Fruit fly (Drosophila melanogaster) whole organism, embryonic: ENCODE results near the gene kdn.

Experiments
- BtbVII ChIP-seq: fragments of 200-800 bp; sonication (Bioruptor generic); optimal IDR thresholded peaks from 3 replicates; lab custom pipeline; 2017; ENCODE audit warnings: missing biosample characterization, mild to moderate bottlenecking, missing genetic modification characterization
- CG10321 ChIP-seq: fragments of 200-800 bp; sonication (Bioruptor generic); IDR thresholded peaks from 2 replicates; pipeline ENCODE4 v1.3.6; 2022; ENCODE audit warnings: missing biosample characterization, missing genetic modification characterization
- CG11247 ChIP-seq: fragments of 200-800 bp; sonication (Bioruptor generic); IDR thresholded peaks from 2 replicates; pipeline ENCODE4 v1.3.6; 2022; ENCODE audit warnings: missing biosample characterization, missing genetic modification characterization
- CG11696 ChIP-seq: fragments of 200-800 bp; sonication (Bioruptor generic); IDR thresholded peaks from 2 replicates; pipeline ENCODE4 v1.3.6; 2022; ENCODE audit warnings: missing biosample characterization, missing genetic modification characterization
- CG13775 ChIP-seq: fragments of 200-800 bp; sonication (Bioruptor generic); optimal IDR thresholded peaks from 3 replicates; lab custom pipeline; 2017; ENCODE audit warnings: missing biosample characterization, mild to moderate bottlenecking, missing genetic modification characterization
- CG1647 ChIP-seq: fragments of 200-800 bp; sonication (Bioruptor generic); optimal IDR thresholded peaks from 3 replicates; lab custom pipeline; 2016; ENCODE audit warnings: missing biosample characterization, missing genetic modification characterization
- CG17361 ChIP-seq: fragments of 200-800 bp; sonication (Bioruptor generic); IDR thresholded peaks from 3 replicates; pipeline ENCODE4 v1.3.6; 2022; ENCODE audit warnings: missing biosample characterization, missing genetic modification characterization
- CG17829 ChIP-seq: fragments of 200-800 bp; optimal IDR thresholded peaks from 2 replicates; lab custom pipeline; 2019; ENCODE audit warnings: missing biosample characterization, mild to moderate bottlenecking, missing genetic modification characterization, moderate library complexity
- CG30431 ChIP-seq: fragments of 200-800 bp; sonication (Bioruptor generic); optimal IDR thresholded peaks from 2 replicates; lab custom pipeline; 2017; ENCODE audit warnings: missing biosample characterization, missing genetic modification characterization
- CG3281 ChIP-seq: fragments of 200-800 bp; sonication (Bioruptor generic); optimal IDR thresholded peaks from 3 replicates; lab custom pipeline; 2017; ENCODE audit warnings: missing biosample characterization, mild to moderate bottlenecking, missing genetic modification characterization
- CG3838 ChIP-seq: fragments of 200-800 bp; sonication (Bioruptor generic); optimal IDR thresholded peaks from 3 replicates; lab custom pipeline; 2016; ENCODE audit warnings: missing biosample characterization, missing genetic modification characterization
- CG3995 ChIP-seq: fragments of 200-800 bp; sonication (Bioruptor generic); optimal IDR thresholded peaks from 3 replicates; lab custom pipeline; 2016; ENCODE audit warnings: missing biosample characterization, missing genetic modification characterization
- CG4404 ChIP-seq: fragments of 200-800 bp; sonication (Bioruptor generic); IDR thresholded peaks from 2 replicates; pipeline ENCODE4 v1.3.6; 2022; ENCODE audit warnings: missing biosample characterization, missing genetic modification characterization
- CG6272 ChIP-seq: fragments of 200-800 bp; sonication (Bioruptor generic); IDR thresholded peaks from 2 replicates; pipeline ENCODE4 v1.3.6; 2022; ENCODE audit warnings: missing biosample characterization, missing genetic modification characterization
- CG6683 ChIP-seq: fragments of 200-800 bp; sonication (Bioruptor generic); optimal IDR thresholded peaks from 2 replicates; lab custom pipeline; 2017; ENCODE audit warnings: missing biosample characterization, mild to moderate bottlenecking, missing genetic modification characterization, missing genetic modification reagents
- CG6854 ChIP-seq: fragments of 200-800 bp; sonication (Bioruptor generic); optimal IDR thresholded peaks from 3 replicates; lab custom pipeline; 2017; ENCODE audit warnings: missing biosample characterization, mild to moderate bottlenecking, missing genetic modification characterization
- CG7556 ChIP-seq: fragments of 200-800 bp; sonication (Bioruptor generic); optimal IDR thresholded peaks from 2 replicates; lab custom pipeline; 2017; ENCODE audit warnings: missing biosample characterization, mild to moderate bottlenecking, missing genetic modification characterization
- CG8924 ChIP-seq: fragments of 200-800 bp; optimal IDR thresholded peaks from 3 replicates; lab custom pipeline; 2019; ENCODE audit warnings: missing biosample characterization, mild to moderate bottlenecking, missing genetic modification characterization, moderate library complexity
- CG9215 ChIP-seq: fragments of 200-800 bp; sonication (Bioruptor generic); IDR thresholded peaks from 2 replicates; pipeline ENCODE4 v1.3.6; 2022; ENCODE audit warnings: missing biosample characterization, missing genetic modification characterization
- CG9817 ChIP-seq: fragments of 200-800 bp; sonication (Bioruptor generic); optimal IDR thresholded peaks from 2 replicates; lab custom pipeline; 2018; ENCODE audit warnings: missing biosample characterization, mild to moderate bottlenecking, missing genetic modification characterization, moderate library complexity
- CrebB ChIP-seq: fragments of 200-800 bp; sonication (Bioruptor generic); optimal IDR thresholded peaks from 3 replicates; lab custom pipeline; 2018; ENCODE audit warnings: missing biosample characterization, mild to moderate bottlenecking, missing genetic modification characterization
- D19B ChIP-seq: fragments of 200-800 bp; sonication (Bioruptor generic); optimal IDR thresholded peaks from 2 replicates; lab custom pipeline; 2017; ENCODE audit warnings: missing biosample characterization, mild to moderate bottlenecking, missing genetic modification characterization
- Dref ChIP-seq: fragments of 200-800 bp; sonication (Bioruptor generic); IDR thresholded peaks from 2 replicates; pipeline ENCODE4 v1.3.6; 2022; ENCODE audit warnings: missing biosample characterization, missing genetic modification characterization
- E2f2 ChIP-seq: fragments of 200-800 bp; sonication (Bioruptor generic); IDR thresholded peaks from 2 replicates; pipeline ENCODE4 v1.3.6; 2022; ENCODE audit warnings: missing biosample characterization, missing genetic modification characterization
- Hmx ChIP-seq: fragments of 200-800 bp; sonication (Bioruptor generic); optimal IDR thresholded peaks from 2 replicates; lab custom pipeline; 2016; ENCODE audit warnings: missing biosample characterization, missing genetic modification characterization
- Lhr ChIP-seq: fragments of 200-800 bp; sonication (Bioruptor generic); optimal IDR thresholded peaks from 3 replicates; lab custom pipeline; 2017; ENCODE audit warnings: mild to moderate bottlenecking, missing biosample characterization, missing genetic modification reagents, missing genetic modification characterization
- Lpt ChIP-seq: fragments of >200 bp; optimal IDR thresholded peaks from 2 replicates; lab custom pipeline; 2018; ENCODE audit warnings: missing biosample characterization, missing genetic modification characterization
- Sox102F ChIP-seq: fragments of 200-800 bp; sonication (Bioruptor generic); optimal IDR thresholded peaks from 2 replicates; lab custom pipeline; 2018; ENCODE audit warnings: missing biosample characterization, mild to moderate bottlenecking, missing genetic modification characterization, moderate library complexity
- Stat92E ChIP-seq, 3 experiments: fragments of >200 bp in 2 of 3; fragments of 200-800 bp in 1 of 3; sonication (Bioruptor generic) in 1 of 3; optimal IDR thresholded peaks; 2 replicates each; lab custom pipeline; 2017 to 2019; ENCODE audit warnings: missing biosample characterization in 3 of 3, missing genetic modification characterization in 3 of 3, mild to moderate bottlenecking in 1 of 3, moderate library complexity in 1 of 3
- al ChIP-seq: fragments of 200-800 bp; sonication (Bioruptor generic); IDR thresholded peaks from 2 replicates; pipeline ENCODE4 v1.3.6; 2022; ENCODE audit warnings: missing biosample characterization, missing genetic modification characterization
- ara ChIP-seq: fragments of 200-800 bp; sonication (Bioruptor generic); IDR thresholded peaks from 2 replicates; pipeline ENCODE4 v1.3.6; 2022; ENCODE audit warnings: missing biosample characterization, missing genetic modification characterization
- az2 ChIP-seq: fragments of 200-800 bp; sonication (Bioruptor generic); optimal IDR thresholded peaks from 3 replicates; lab custom pipeline; 2016; ENCODE audit warnings: missing biosample characterization, missing genetic modification characterization
- bowl ChIP-seq: fragments of 200-800 bp; sonication (Bioruptor generic); IDR thresholded peaks from 2 replicates; pipeline ENCODE4 v1.3.6; 2022; ENCODE audit warnings: missing biosample characterization, missing genetic modification characterization
- br ChIP-seq: fragments of >200 bp; optimal IDR thresholded peaks from 2 replicates; lab custom pipeline; 2017
- cas ChIP-seq: fragments of 200-800 bp; sonication (Bioruptor generic); IDR thresholded peaks from 2 replicates; pipeline ENCODE4 v1.3.6; 2022; ENCODE audit warnings: missing biosample characterization, missing genetic modification characterization
- chif ChIP-seq, 2 experiments: fragments of 200-800 bp; sonication (Bioruptor generic); optimal IDR thresholded peaks; 3 replicates each; lab custom pipeline; 2016; ENCODE audit warnings: missing biosample characterization in 2 of 2, missing genetic modification characterization in 2 of 2
- dan ChIP-seq: fragments of 200-800 bp; sonication (Bioruptor generic); IDR thresholded peaks from 2 replicates; pipeline ENCODE4 v1.3.6; 2022; ENCODE audit warnings: missing biosample characterization, missing genetic modification characterization
- dpn ChIP-seq, 2 experiments: fragments of 200-800 bp; sonication (Bioruptor generic); optimal IDR thresholded peaks; 3 replicates each; lab custom pipeline; 2016; ENCODE audit warnings: missing biosample characterization in 2 of 2, missing genetic modification characterization in 2 of 2
- hbn ChIP-seq: fragments of 200-800 bp; sonication (Bioruptor generic); IDR thresholded peaks from 2 replicates; pipeline ENCODE4 v1.3.6; 2022; ENCODE audit warnings: missing biosample characterization, missing genetic modification characterization; ENCODE audit not compliant: partially characterized antibody
- klu ChIP-seq: fragments of 200-800 bp; sonication (Bioruptor generic); IDR thresholded peaks from 2 replicates; pipeline ENCODE4 v1.3.6; 2022; ENCODE audit warnings: missing biosample characterization, missing genetic modification characterization
- nerfin-2 ChIP-seq: fragments of 200-800 bp; sonication (Bioruptor generic); IDR thresholded peaks from 2 replicates; pipeline ENCODE4 v1.3.6; 2022; ENCODE audit warnings: missing biosample characterization, missing genetic modification characterization; ENCODE audit not compliant: partially characterized antibody
- org-1 ChIP-seq: fragments of 200-800 bp; sonication (Bioruptor generic); optimal IDR thresholded peaks from 2 replicates; lab custom pipeline; 2017; ENCODE audit warnings: missing biosample characterization, missing genetic modification characterization
- otp ChIP-seq: fragments of 200-800 bp; sonication (Bioruptor generic); IDR thresholded peaks from 3 replicates; pipeline ENCODE4, ENCODE4 v1.3.6; 2022; ENCODE audit warnings: missing biosample characterization, missing genetic modification characterization
- pfk ChIP-seq: fragments of 200-800 bp; sonication (Bioruptor generic); optimal IDR thresholded peaks from 2 replicates; lab custom pipeline; 2018; ENCODE audit warnings: missing biosample characterization, mild to moderate bottlenecking, missing genetic modification characterization, moderate library complexity
- salm ChIP-seq: fragments of 200-800 bp; sonication (Bioruptor generic); optimal IDR thresholded peaks from 2 replicates; lab custom pipeline; 2018; ENCODE audit warnings: missing biosample characterization, mild to moderate bottlenecking, missing genetic modification characterization
- scrt ChIP-seq: fragments of 200-800 bp; sonication (Bioruptor generic); optimal IDR thresholded peaks from 2 replicates; lab custom pipeline; 2018; ENCODE audit warnings: missing biosample characterization, mild to moderate bottlenecking, missing genetic modification characterization, moderate library complexity
- sima ChIP-seq: fragments of 200-800 bp; sonication (Bioruptor generic); optimal IDR thresholded peaks from 2 replicates; lab custom pipeline; 2016; ENCODE audit warnings: missing biosample characterization, missing genetic modification characterization
- stc ChIP-seq: fragments of 200-800 bp; sonication (Bioruptor generic); IDR thresholded peaks from 2 replicates; pipeline ENCODE4 v1.3.6; 2022; ENCODE audit warnings: missing biosample characterization, missing genetic modification characterization
- tgo ChIP-seq: fragments of 200-800 bp; sonication (Bioruptor generic); IDR thresholded peaks from 3 replicates; pipeline ENCODE4 v1.3.6; 2022; ENCODE audit warnings: missing biosample characterization, missing genetic modification characterization
- trem ChIP-seq: fragments of 200-800 bp; optimal IDR thresholded peaks from 3 replicates; lab custom pipeline; 2019; ENCODE audit warnings: missing biosample characterization, mild to moderate bottlenecking, missing genetic modification characterization, moderate library complexity
- z ChIP-seq: fragments of 200-800 bp; sonication (Bioruptor generic); IDR thresholded peaks from 3 replicates; pipeline ENCODE4 v1.3.6; 2022; ENCODE audit warnings: missing biosample characterization, missing genetic modification characterization
- zfh1 ChIP-seq: fragments of 200-800 bp; sonication (Bioruptor generic); IDR thresholded peaks from 3 replicates; pipeline ENCODE4 v1.3.6; 2022; ENCODE audit warnings: missing biosample characterization, missing genetic modification characterization

kdn gene

DNA sequence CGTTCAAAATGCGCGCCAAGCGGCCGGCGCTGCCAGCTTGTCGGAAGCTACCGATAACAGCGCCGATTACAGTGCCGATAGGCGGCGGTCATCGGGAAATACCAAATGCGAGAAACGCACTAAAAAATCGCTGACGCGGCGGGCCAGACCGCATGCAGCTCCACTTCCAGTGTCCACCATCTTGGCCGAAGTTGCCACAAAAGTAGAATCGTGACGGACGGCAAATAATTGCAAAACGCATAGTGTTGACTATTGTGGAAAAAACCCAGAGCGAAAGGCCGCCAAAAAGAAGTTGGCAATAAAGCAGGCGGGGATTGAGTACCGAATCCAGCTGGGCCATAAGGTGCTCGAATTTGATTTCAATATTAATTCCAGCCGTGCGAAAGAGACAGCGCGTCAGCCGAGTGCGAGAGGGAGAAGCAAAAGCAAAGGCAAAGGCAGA is 3.5 kb upstream of the kdn start, which contains the start of gene CG3847 (continued):
- TF ChIP-seq CG8924 (tag; lab: Kevin White, UChicago) (peak; percentile 36), CG3995 (GFP tag; lab: Kevin White, UChicago) (peak; percentile 24), CG11696 (GFP tag; lab: Robert Waterston, UW) (no peak), Dref (GFP tag; lab: Robert Waterston, UW) (peak; percentile 96), ara (GFP tag; lab: Robert Waterston, UW) (no peak), CG9817 (tag; lab: Kevin White, UChicago) (no peak), Stat92E (GFP tag; optimal IDR thresholded peaks at IDR 0.05; lab: Kevin White, UChicago) (peak in 1 of 3 experiments; percentile 37), CG4404 (GFP tag; lab: Robert Waterston, UW) (no peak), az2 (GFP tag; lab: Kevin White, UChicago) (no peak), Sox102F (GFP tag; lab: Kevin White, UChicago) (no peak), CG17361 (GFP tag; lab: Robert Waterston, UW) (peak; percentile 55; the same call in 2 of the 3 replicates), CG3281 (GFP tag; lab: Kevin White, UChicago) (peak; percentile 46), br (lab: Kevin White, UChicago) (no peak), CG13775 (GFP tag; lab: Kevin White, UChicago) (peak; percentile 24), trem (tag; lab: Kevin White, UChicago) (peak; percentile 83), CG9215 (GFP tag; lab: Robert Waterston, UW) (no peak), D19B (GFP tag; lab: Kevin White, UChicago) (no peak), al (GFP tag; lab: Robert Waterston, UW) (no peak), CG11247 (0 out of 2 replicates have a peak, but pooled peaks have one; percentile 12), CG6683 (GFP tag; lab: Kevin White, UChicago) (no peak), stc (no peak), hbn (GFP tag; lab: Robert Waterston, UW) (peak; percentile 70), CG1647 (peak; percentile 32), dpn (GFP tag; optimal IDR thresholded peaks at IDR 0.05; lab: Kevin White, UChicago) (peak; percentile 58 to 60), cas (GFP tag; lab: Robert Waterston, UW) (no peak), CG30431 (GFP tag; lab: Kevin White, UChicago) (no peak), otp (GFP tag; lab: Robert Waterston, UW) (0 out of 3 replicates have a peak, but pooled peaks have one; percentile 48), nerfin-2 (GFP tag; lab: Robert Waterston, UW) (peak; percentile 43), CG6854 (GFP tag; lab: Kevin White, UChicago) (no peak), Lpt (GFP tag; lab: Kevin White, UChicago) (no peak), pfk (GFP tag; lab: Kevin White, UChicago) (peak; percentile 33), org-1 (GFP tag; lab: Kevin White, UChicago) (no peak), CG6272 (GFP tag; lab: Robert Waterston, UW) (0 out of 2 replicates have a peak, but pooled peaks have one; percentile 16), Lhr (GFP tag; lab: Kevin White, UChicago) (peak; percentile 90), salm (tag; lab: Kevin White, UChicago) (no peak), tgo (GFP tag; lab: Robert Waterston, UW) (no peak), klu (GFP tag; lab: Robert Waterston, UW) (no peak), z (GFP tag; lab: Robert Waterston, UW) (no peak), zfh1 (GFP tag; lab: Robert Waterston, UW) (no peak), dan (no peak), E2f2 (GFP tag; lab: Robert Waterston, UW) (peak; percentile 97), sima (GFP tag; lab: Kevin White, UChicago) (no peak), CrebB (tag; lab: Kevin White, UChicago) (peak; percentile 15), CG17829 (peak; percentile 55), scrt (no peak), CG7556 (GFP tag; lab: Kevin White, UChicago) (peak; percentile 27), BtbVII (GFP tag; lab: Kevin White, UChicago) (no peak), CG3838 (GFP tag; lab: Kevin White, UChicago) (no peak), chif (GFP tag; optimal IDR thresholded peaks at IDR 0.05; lab: Kevin White, UChicago) (peak; percentile 27 to 48), CG10321 (peak; percentile 56; the same call in 1 of the 2 replicates), bowl (GFP tag; lab: Robert Waterston, UW) (no peak), Hmx (no peak)
